Fruit fly (Drosophila melanogaster): ENCODE results near the gene CG13058.

CG13058 gene

DNA sequence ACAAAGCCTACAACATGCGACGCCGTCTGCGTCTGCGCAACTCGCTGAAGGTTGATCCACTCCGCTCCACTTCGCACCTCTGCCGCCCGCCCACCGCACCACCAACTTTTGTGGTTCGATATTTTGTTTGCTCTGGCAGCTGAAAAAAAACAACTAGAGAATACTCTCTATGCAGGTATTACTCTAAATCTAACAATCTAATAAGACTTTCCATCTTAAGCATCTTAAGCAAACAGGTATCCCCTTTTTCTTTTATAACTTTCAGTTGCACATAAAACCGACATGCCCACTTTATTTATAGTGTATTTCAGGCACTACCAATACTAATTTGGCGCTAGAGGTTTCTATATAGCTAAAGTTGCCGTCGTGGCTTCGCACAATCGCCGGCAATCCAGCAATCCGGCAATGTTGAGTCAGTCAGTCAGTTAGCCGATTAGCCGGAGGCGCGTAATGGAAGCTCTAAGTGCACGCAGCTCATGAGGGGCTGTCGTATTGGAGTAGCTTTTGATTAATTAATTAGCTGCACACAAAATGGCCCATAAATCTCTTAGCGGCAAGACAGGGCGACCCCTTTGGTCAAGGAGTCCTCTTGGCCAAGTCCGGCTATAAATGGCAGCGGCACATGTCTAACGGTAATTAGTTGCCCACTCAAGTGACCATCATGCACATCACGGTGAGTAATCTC, at the start of gene CG13058 (continued):
- TF ChIP-seq CG12219 (GFP tag; optimal IDR thresholded peaks at IDR 0.05) (peak; percentile 74), CG12744 (GFP tag; optimal IDR thresholded peaks at IDR 0.05) (no peak), CG13424 (tag; optimal IDR thresholded peaks at IDR 0.05) (peak; percentile 84), E2f1 (GFP tag; IDR thresholded peaks at IDR 0.05) (no peak), Dip2 (GFP tag; IDR thresholded peaks at IDR 0.05) (no peak), Hmx (GFP tag; optimal IDR thresholded peaks at IDR 0.05) (no peak), bab2 (GFP tag; optimal IDR thresholded peaks at IDR 0.05) (no peak), Drgx (GFP tag; IDR thresholded peaks at IDR 0.05) (peak; percentile 65), Eip74EF (GFP tag; optimal IDR thresholded peaks at IDR 0.05) (peak in 1 of 2 experiments; percentile 15), Nf-YC (tag; optimal IDR thresholded peaks at IDR 0.05) (no peak), ATbp (GFP tag; optimal IDR thresholded peaks at IDR 0.05) (no peak), CG7372 (GFP tag; IDR thresholded peaks at IDR 0.05) (no peak), NC2α (GFP tag; optimal IDR thresholded peaks at IDR 0.05) (no peak), Rfx (GFP tag; IDR thresholded peaks at IDR 0.05) (0 out of 2 replicates have a peak, but pooled peaks have one; percentile 31), CG9797 (GFP tag; optimal IDR thresholded peaks at IDR 0.05) (no peak), exex (tag; optimal IDR thresholded peaks at IDR 0.05) (no peak), chif (GFP tag; optimal IDR thresholded peaks at IDR 0.05) (peak; percentile 36 to 44), sens-2 (GFP tag; IDR thresholded peaks at IDR 0.05) (peak; percentile 52), CG9215 (GFP tag; IDR thresholded peaks at IDR 0.05) (peak; percentile 18; the same call in 1 of the 2 replicates), D19B (GFP tag; optimal IDR thresholded peaks at IDR 0.05) (no peak), Fer1 (GFP tag; optimal IDR thresholded peaks at IDR 0.05) (peak; percentile 84), Side (GFP tag; optimal IDR thresholded peaks at IDR 0.05) (no peak), CG3407 (GFP tag; optimal IDR thresholded peaks at IDR 0.05) (no peak), CG8359 (GFP tag; optimal IDR thresholded peaks at IDR 0.05; ENCODE audit: borderline replicate concordance) (no peak), prd (optimal IDR thresholded peaks at IDR 0.05) (no peak), prd (GFP tag; IDR thresholded peaks at IDR 0.05) (no peak; the same call in 2 of the 3 replicates), GATAe (GFP tag; conservative IDR thresholded peaks at IDR 0.05) (no peak), CG4617 (GFP tag; optimal IDR thresholded peaks at IDR 0.05; ENCODE audit: borderline replicate concordance) (no peak), CG1529 (GFP tag; optimal IDR thresholded peaks at IDR 0.05) (no peak), CG16813 (GFP tag; IDR thresholded peaks at IDR 0.05; ENCODE audit: partially characterized antibody) (no peak), CG2120 (GFP tag; optimal IDR thresholded peaks at IDR 0.05) (peak; percentile 77), CkIIα-i1 (GFP tag; IDR thresholded peaks at IDR 0.05) (no peak), CG10366 (GFP tag; IDR thresholded peaks at IDR 0.05) (peak; percentile 87), CG1832 (GFP tag; optimal IDR thresholded peaks at IDR 0.05) (no peak), CG10321 (GFP tag; IDR thresholded peaks at IDR 0.05) (no peak), amos (GFP tag; IDR thresholded peaks at IDR 0.05; ENCODE audit: partially characterized antibody) (no peak), kay (GFP tag; optimal IDR thresholded peaks at IDR 0.05) (no peak), Dp (GFP tag; optimal IDR thresholded peaks at IDR 0.05) (no peak), slou (GFP tag; optimal IDR thresholded peaks at IDR 0.05) (no peak), seq (GFP tag; IDR thresholded peaks at IDR 0.05) (peak; percentile 74), Camta (GFP tag; optimal IDR thresholded peaks at IDR 0.05) (no peak), CG8924 (tag; optimal IDR thresholded peaks at IDR 0.05) (peak; percentile 70), danr (GFP tag; IDR thresholded peaks at IDR 0.05) (no peak), tap (tag; optimal IDR thresholded peaks at IDR 0.05) (peak; percentile 59), esg (GFP tag; conservative IDR thresholded peaks at IDR 0.05) (peak; percentile 81), ase (GFP tag; IDR thresholded peaks at IDR 0.05) (no peak), gt (GFP tag; IDR thresholded peaks at IDR 0.05) (no peak), ac (GFP tag; optimal IDR thresholded peaks at IDR 0.05) (no peak), Jarid2 (GFP tag; optimal IDR thresholded peaks at IDR 0.05) (no peak), CG10565 (GFP tag; optimal IDR thresholded peaks at IDR 0.05) (no peak), Ada2b (GFP tag; IDR thresholded peaks at IDR 0.05) (peak; percentile 90)

Data from whole organism, embryonic.